Fruit fly (Drosophila melanogaster) whole organism, wandering third instar larva: ENCODE results near the gene CG32388.

ENCODE experiments used
- CG9705 ChIP-seq: fragments of 200-800 bp; sonication (Bioruptor generic); optimal IDR thresholded peaks from 2 replicates; lab custom pipeline; 2018; ENCODE audit warnings: missing biosample characterization, mild to moderate bottlenecking, missing genetic modification characterization
- CrebA ChIP-seq: fragments of 200-800 bp; sonication (Bioruptor generic); optimal IDR thresholded peaks from 2 replicates; lab custom pipeline; 2016; ENCODE audit warnings: missing biosample characterization, mild to moderate bottlenecking, missing genetic modification characterization, borderline replicate concordance
- Dif ChIP-seq: fragments of 200-275, 200-300 bp; sonication (Bioruptor generic); optimal IDR thresholded peaks from 2 replicates; lab custom pipeline; 2018; ENCODE audit warnings: missing biosample characterization, missing genetic modification characterization; ENCODE audit not compliant: partially characterized antibody
- GATAd ChIP-seq: sonication (Bioruptor generic); optimal IDR thresholded peaks from 2 replicates; lab custom pipeline; 2016; ENCODE audit warnings: missing biosample characterization, missing genetic modification characterization
- HLH106 ChIP-seq: fragments of 200-800 bp; optimal IDR thresholded peaks from 3 replicates; lab custom pipeline; 2019; ENCODE audit warnings: missing biosample characterization, mild to moderate bottlenecking, missing genetic modification characterization, moderate library complexity
- Hnf4 ChIP-seq: fragments of 200-800 bp; sonication (Bioruptor generic); optimal IDR thresholded peaks from 2 replicates; lab custom pipeline; 2016; ENCODE audit warnings: missing biosample characterization, mild to moderate bottlenecking, missing genetic modification characterization
- Hr83 ChIP-seq: fragments of 200-300 bp; sonication (Bioruptor generic); optimal IDR thresholded peaks from 2 replicates; lab custom pipeline; 2016; ENCODE audit warnings: missing biosample characterization, mild to moderate bottlenecking, missing genetic modification characterization, moderate library complexity; ENCODE audit not compliant: poor library complexity, severe bottlenecking
- Mio ChIP-seq: sonication (Bioruptor generic); optimal IDR thresholded peaks from 2 replicates; lab custom pipeline; 2016; ENCODE audit warnings: missing biosample characterization, missing genetic modification characterization
- OdsH ChIP-seq: fragments of 200-800 bp; sonication (Bioruptor generic); optimal IDR thresholded peaks from 2 replicates; lab custom pipeline; 2016; ENCODE audit warnings: missing biosample characterization, mild to moderate bottlenecking, missing genetic modification characterization
- Rel ChIP-seq, 2 experiments: fragments of 200-800 bp; sonication (Bioruptor generic) in 1 of 2; optimal IDR thresholded peaks; 2 replicates in 1 of 2; 3 replicates in 1 of 2; lab custom pipeline; 2016 to 2019; ENCODE audit warnings: mild to moderate bottlenecking in 2 of 2, missing biosample characterization in 2 of 2, missing genetic modification characterization in 2 of 2, moderate library complexity in 1 of 2
- Sp1 ChIP-seq: fragments of 200-800 bp; sonication (Bioruptor generic); optimal IDR thresholded peaks from 3 replicates; lab custom pipeline; 2019; ENCODE audit warnings: missing biosample characterization, mild to moderate bottlenecking, missing genetic modification characterization, moderate library complexity
- Vsx2 ChIP-seq: fragments of 200-300, 225-300 bp; sonication (Bioruptor generic); optimal IDR thresholded peaks from 2 replicates; lab custom pipeline; 2018; ENCODE audit warnings: missing biosample characterization, missing genetic modification characterization; ENCODE audit not compliant: partially characterized antibody
- br ChIP-seq: fragments of 200-800 bp; sonication (Bioruptor generic); optimal IDR thresholded peaks from 2 replicates; lab custom pipeline; 2016; ENCODE audit warnings: missing biosample characterization, missing genetic modification characterization
- brk ChIP-seq: fragments of 200-800 bp; sonication (Bioruptor generic); optimal IDR thresholded peaks from 2 replicates; lab custom pipeline; 2016; ENCODE audit warnings: missing biosample characterization, mild to moderate bottlenecking, missing genetic modification characterization
- dmrt93B ChIP-seq: fragments of 200-800 bp; sonication (Bioruptor generic); optimal IDR thresholded peaks from 2 replicates; lab custom pipeline; 2018; ENCODE audit warnings: missing biosample characterization, mild to moderate bottlenecking, missing genetic modification characterization
- dsf ChIP-seq: sonication (Bioruptor generic); optimal IDR thresholded peaks from 2 replicates; lab custom pipeline; 2016; ENCODE audit warnings: missing biosample characterization, missing genetic modification characterization, borderline replicate concordance
- ey ChIP-seq: fragments of 200-800 bp; sonication (Bioruptor generic); optimal IDR thresholded peaks from 2 replicates; lab custom pipeline; 2016; ENCODE audit warnings: missing biosample characterization, missing genetic modification characterization
- foxo ChIP-seq, 2 experiments: fragments of 200-800 bp; sonication (Bioruptor generic); optimal IDR thresholded peaks; 2 replicates in 1 of 2; 3 replicates in 1 of 2; lab custom pipeline; 2016 to 2017; ENCODE audit warnings: missing biosample characterization in 2 of 2, missing genetic modification characterization in 2 of 2
- fru ChIP-seq: fragments of 200-800 bp; sonication (Bioruptor generic); optimal IDR thresholded peaks from 3 replicates; lab custom pipeline; 2016; ENCODE audit warnings: missing biosample characterization, mild to moderate bottlenecking, missing genetic modification characterization
- h ChIP-seq: fragments of 200-800 bp; sonication (Bioruptor generic); optimal IDR thresholded peaks from 3 replicates; lab custom pipeline; 2016; ENCODE audit warnings: missing biosample characterization, mild to moderate bottlenecking, missing genetic modification characterization
- jim ChIP-seq: fragments of 175-275, 200-325 bp; sonication (Bioruptor generic); optimal IDR thresholded peaks from 2 replicates; lab custom pipeline; 2016; ENCODE audit warnings: missing biosample characterization, mild to moderate bottlenecking, missing genetic modification characterization
- lola ChIP-seq: fragments of >200 bp; optimal IDR thresholded peaks from 2 replicates; lab custom pipeline; 2017; ENCODE audit warnings: missing biosample characterization, missing genetic modification characterization
- pan ChIP-seq: fragments of >200 bp; optimal IDR thresholded peaks from 2 replicates; lab custom pipeline; 2017
- psq ChIP-seq: fragments of 200-800 bp; sonication (Bioruptor generic); optimal IDR thresholded peaks from 3 replicates; lab custom pipeline; 2017; ENCODE audit warnings: missing biosample characterization, mild to moderate bottlenecking, missing genetic modification characterization, moderate library complexity
- rgr ChIP-seq: fragments of 200-800 bp; sonication (Bioruptor generic); optimal IDR thresholded peaks from 3 replicates; lab custom pipeline; 2016; ENCODE audit warnings: missing biosample characterization, mild to moderate bottlenecking, missing genetic modification characterization
- sage ChIP-seq: fragments of 200-800 bp; sonication (Bioruptor generic); optimal IDR thresholded peaks from 2 replicates; lab custom pipeline; 2016; ENCODE audit warnings: missing biosample characterization, mild to moderate bottlenecking, missing genetic modification characterization
- sv ChIP-seq: fragments of 200-800 bp; sonication (Bioruptor generic); optimal IDR thresholded peaks from 3 replicates; lab custom pipeline; 2016; ENCODE audit warnings: missing biosample characterization, missing genetic modification characterization
- tai ChIP-seq: sonication (Bioruptor generic); optimal IDR thresholded peaks from 2 replicates; lab custom pipeline; 2016; ENCODE audit warnings: missing biosample characterization, missing genetic modification characterization
- usp ChIP-seq: fragments of >200 bp; optimal IDR thresholded peaks from 2 replicates; lab custom pipeline; 2017; ENCODE audit warnings: missing biosample characterization, missing genetic modification characterization
- woc ChIP-seq: sonication (Bioruptor generic); optimal IDR thresholded peaks from 2 replicates; lab custom pipeline; 2016; ENCODE audit warnings: missing biosample characterization, mild to moderate bottlenecking, missing genetic modification characterization

CG32388 gene

DNA sequence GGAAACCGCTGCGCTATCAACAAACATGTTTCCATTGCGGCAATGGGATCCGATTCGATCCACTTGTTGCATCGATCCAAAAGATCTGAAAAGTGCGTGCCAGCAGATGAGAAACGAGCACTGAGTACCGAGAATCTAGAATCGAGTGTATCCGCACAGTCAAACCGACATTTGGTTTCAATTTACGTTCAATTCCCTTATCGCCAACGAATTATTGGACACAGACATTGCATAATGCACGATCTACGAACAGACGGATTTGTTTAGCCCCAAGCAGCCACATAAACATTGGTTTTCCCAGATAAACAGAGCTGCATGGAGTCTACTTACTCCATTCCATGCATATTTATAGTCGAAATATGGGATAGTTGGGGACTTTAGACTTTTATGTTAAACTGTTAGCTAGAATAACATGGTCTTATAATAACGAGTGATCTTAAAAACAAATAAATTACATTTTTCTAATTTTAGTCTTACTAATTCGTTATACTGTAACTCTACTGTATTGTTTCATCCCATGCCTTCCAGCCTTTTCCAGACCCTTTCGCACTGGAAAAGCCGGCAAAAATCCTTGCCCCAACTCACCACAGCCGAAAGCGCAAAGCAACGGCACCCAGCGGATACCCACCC, 5.5 kb downstream of the CG32388 start:
- no peak for TF ChIP-seq Mio

DNA sequence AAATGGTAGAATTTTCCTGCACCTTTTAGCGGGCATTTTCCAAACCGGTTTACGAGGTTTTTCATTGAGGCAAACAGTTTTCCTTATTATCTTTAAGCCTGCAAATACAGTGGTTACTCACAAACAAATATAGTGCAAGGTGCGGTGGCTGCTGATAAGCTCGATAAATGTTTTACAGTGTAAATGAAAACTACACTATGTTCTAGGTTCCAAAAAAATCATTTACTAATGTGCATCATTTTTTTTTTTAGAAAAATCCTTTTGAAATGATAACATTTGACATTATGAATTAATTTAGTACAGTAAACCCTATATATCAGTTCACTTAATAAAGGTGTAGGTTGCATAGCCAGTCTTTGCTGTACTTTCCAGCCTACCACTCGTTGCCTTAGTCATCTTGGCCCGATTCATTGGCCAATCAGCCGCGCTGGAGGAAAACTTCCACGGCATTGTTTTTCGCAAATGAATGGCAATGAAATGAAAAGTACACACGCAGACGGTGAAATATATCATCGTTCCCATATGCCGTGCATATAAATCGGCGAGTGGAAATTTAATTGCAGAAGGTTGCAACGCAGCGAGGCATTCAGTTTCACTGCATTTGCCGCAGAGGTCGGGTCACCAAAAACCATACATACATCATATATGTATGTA, 6.2 kb downstream of the CG32388 start:
- TF ChIP-seq GATAd (GFP tag; lab: Kevin White, UChicago) (no peak), tai (GFP tag; lab: Kevin White, UChicago) (no peak), fru (GFP tag; lab: Kevin White, UChicago) (no peak), foxo (GFP tag; optimal IDR thresholded peaks at IDR 0.05; lab: Kevin White, UChicago) (no peak), br (GFP tag; lab: Kevin White, UChicago) (no peak), pan (lab: Kevin White, UChicago) (no peak), OdsH (GFP tag; lab: Kevin White, UChicago) (no peak), CG9705 (no peak), Rel (GFP tag; optimal IDR thresholded peaks at IDR 0.05; lab: Kevin White, UChicago) (no peak), Rel (tag; optimal IDR thresholded peaks at IDR 0.05; lab: Kevin White, UChicago) (no peak), h (no peak), CrebA (GFP tag; lab: Kevin White, UChicago) (no peak), Mio (no peak), Hnf4 (GFP tag; lab: Kevin White, UChicago) (no peak)

DNA sequence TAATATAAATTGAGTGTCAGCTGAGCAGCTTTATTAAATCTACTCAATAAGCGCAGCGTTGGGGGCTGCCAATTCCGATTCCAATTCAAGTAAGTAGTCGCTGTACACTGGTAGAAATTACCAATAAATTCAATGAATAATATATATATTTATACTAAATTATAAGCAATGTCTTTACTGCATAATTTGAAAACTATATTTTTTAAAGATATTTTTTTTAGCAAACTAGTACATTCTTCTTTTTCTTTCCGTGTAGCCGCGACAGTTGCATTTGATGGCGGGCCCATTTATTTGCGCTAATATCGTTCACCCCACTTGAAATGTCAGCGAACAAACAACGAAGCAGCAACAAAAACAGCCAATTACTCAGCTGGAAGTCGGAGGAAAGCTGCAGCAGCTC, 7.0 kb downstream of the CG32388 start:
- TF ChIP-seq psq (GFP tag; lab: Kevin White, UChicago) (peak; percentile 63), sv (GFP tag; lab: Kevin White, UChicago) (no peak), ey (GFP tag; lab: Kevin White, UChicago) (peak; percentile 25), lola (GFP tag; lab: Kevin White, UChicago) (no peak), Sp1 (peak; percentile 80), Dif (GFP tag; lab: Kevin White, UChicago) (no peak), OdsH (GFP tag; lab: Kevin White, UChicago) (peak; percentile 77), Hnf4 (GFP tag; lab: Kevin White, UChicago) (peak; percentile 68), rgr (peak; percentile 69), Vsx2 (GFP tag; lab: Kevin White, UChicago) (no peak), sage (GFP tag; lab: Kevin White, UChicago) (peak; percentile 48), CrebA (GFP tag; lab: Kevin White, UChicago) (no peak), Rel (GFP tag; optimal IDR thresholded peaks at IDR 0.05; lab: Kevin White, UChicago) (no peak), Rel (tag; optimal IDR thresholded peaks at IDR 0.05; lab: Kevin White, UChicago) (peak; percentile 19), h (peak; percentile 68), woc (no peak), CG9705 (peak; percentile 5), HLH106 (peak; percentile 75), brk (GFP tag; lab: Kevin White, UChicago) (peak; percentile 61), dmrt93B (GFP tag; lab: Kevin White, UChicago) (peak; percentile 22), tai (GFP tag; lab: Kevin White, UChicago) (no peak), br (GFP tag; lab: Kevin White, UChicago) (peak; percentile 38), fru (GFP tag; lab: Kevin White, UChicago) (peak; percentile 54), foxo (GFP tag; optimal IDR thresholded peaks at IDR 0.05; lab: Kevin White, UChicago) (peak in 1 of 2 experiments; percentile 75), Hr83 (GFP tag; lab: Kevin White, UChicago) (peak; percentile 12), jim (GFP tag; lab: Kevin White, UChicago) (no peak)

DNA sequence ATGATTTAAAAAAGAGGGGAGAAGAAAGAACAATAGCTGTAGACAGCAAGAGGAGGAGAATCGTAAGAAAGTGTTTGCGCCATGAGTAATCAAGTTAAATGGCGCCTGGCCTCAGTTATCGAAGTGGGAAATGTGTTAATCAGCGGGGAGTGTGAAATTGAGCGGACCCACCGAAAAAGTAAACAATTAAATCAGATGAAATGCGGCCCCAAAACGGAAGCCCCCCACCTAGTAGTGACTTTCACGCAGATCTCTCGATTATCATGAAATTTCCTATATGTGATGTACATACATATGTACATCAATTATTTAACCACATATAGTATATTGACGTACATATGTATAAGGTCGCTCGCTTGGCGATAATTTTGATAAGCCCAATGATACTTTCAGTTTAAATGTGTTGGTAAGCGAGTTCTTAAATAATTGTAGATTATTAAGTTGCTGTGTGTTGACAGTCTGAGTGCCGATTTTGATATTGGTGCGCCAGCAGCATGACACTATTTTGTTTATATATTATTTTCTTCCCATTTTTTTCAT, 7.7 kb downstream of the CG32388 start:
- TF ChIP-seq usp (GFP tag; lab: Kevin White, UChicago) (no peak), Sp1 (no peak), dsf (GFP tag; lab: Kevin White, UChicago) (no peak), tai (GFP tag; lab: Kevin White, UChicago) (no peak), Rel (GFP tag; optimal IDR thresholded peaks at IDR 0.05; lab: Kevin White, UChicago) (no peak), Rel (tag; optimal IDR thresholded peaks at IDR 0.05; lab: Kevin White, UChicago) (peak; percentile 45)
